Fruit fly (Drosophila melanogaster) whole organism, embryonic: ENCODE data around the gene RAF2.

ENCODE experiments used
- Asciz ChIP-seq: fragments of 200-800 bp; sonication (Bioruptor generic); optimal IDR thresholded peaks from 2 replicates; lab custom pipeline; 2017; ENCODE audit warnings: missing biosample characterization, mild to moderate bottlenecking, missing genetic modification characterization, missing genetic modification reagents
- CG12155 ChIP-seq: fragments of 200-800 bp; sonication (Bioruptor generic); optimal IDR thresholded peaks from 3 replicates; lab custom pipeline; 2016; ENCODE audit warnings: missing biosample characterization, missing genetic modification characterization
- CG12219 ChIP-seq: fragments of 200-800 bp; sonication (Bioruptor generic); optimal IDR thresholded peaks from 3 replicates; lab custom pipeline; 2018; ENCODE audit warnings: missing biosample characterization, mild to moderate bottlenecking, missing genetic modification characterization
- CG12299 ChIP-seq: fragments of 200-800 bp; sonication (Bioruptor generic); optimal IDR thresholded peaks from 2 replicates; lab custom pipeline; 2018; ENCODE audit warnings: missing biosample characterization, mild to moderate bottlenecking, missing genetic modification characterization
- CG12659 ChIP-seq: fragments of 200-800 bp; sonication (Bioruptor generic); optimal IDR thresholded peaks from 3 replicates; lab custom pipeline; 2017; ENCODE audit warnings: mild to moderate bottlenecking, missing biosample characterization, missing genetic modification reagents, missing genetic modification characterization
- CG13624 ChIP-seq: fragments of 200-800 bp; sonication (Bioruptor generic); optimal IDR thresholded peaks from 2 replicates; lab custom pipeline; 2016; ENCODE audit warnings: missing biosample characterization, missing genetic modification characterization
- CG15073 ChIP-seq: fragments of 200-800 bp; sonication (Bioruptor generic); optimal IDR thresholded peaks from 2 replicates; lab custom pipeline; 2016; ENCODE audit warnings: missing biosample characterization, missing genetic modification characterization
- CG1603 ChIP-seq: fragments of 200-800 bp; sonication (Bioruptor generic); optimal IDR thresholded peaks from 2 replicates; lab custom pipeline; 2019; ENCODE audit warnings: missing biosample characterization, mild to moderate bottlenecking, missing genetic modification characterization, moderate library complexity
- CG17328 ChIP-seq: fragments of 200-800 bp; sonication (Bioruptor generic); IDR thresholded peaks from 2 replicates; pipeline ENCODE4 v1.3.6; 2022; ENCODE audit warnings: missing biosample characterization, missing genetic modification characterization
- CG17385 ChIP-seq: fragments of 200-800 bp; sonication (Bioruptor generic); optimal IDR thresholded peaks from 3 replicates; lab custom pipeline; 2018; ENCODE audit warnings: missing biosample characterization, mild to moderate bottlenecking, missing genetic modification characterization
- CG18619 ChIP-seq: fragments of 200-800 bp; sonication (Bioruptor generic); optimal IDR thresholded peaks from 3 replicates; lab custom pipeline; 2017; ENCODE audit warnings: missing biosample characterization, mild to moderate bottlenecking, missing genetic modification characterization
- CG2116 ChIP-seq: fragments of 200-800 bp; sonication (Bioruptor generic); optimal IDR thresholded peaks from 3 replicates; lab custom pipeline; 2018; ENCODE audit warnings: missing biosample characterization, mild to moderate bottlenecking, missing genetic modification characterization
- CG3726 ChIP-seq: fragments of 200-800 bp; sonication (Bioruptor generic); IDR thresholded peaks from 3 replicates; pipeline ENCODE4, ENCODE4 v1.3.6; 2022; ENCODE audit warnings: missing biosample characterization, missing genetic modification characterization
- CG43689 ChIP-seq: fragments of 200-800 bp; sonication (Bioruptor generic); IDR thresholded peaks from 2 replicates; pipeline ENCODE4 v1.3.6; 2022; ENCODE audit warnings: missing biosample characterization, missing genetic modification characterization
- CG4707 ChIP-seq: fragments of 200-800 bp; sonication (Bioruptor generic); optimal IDR thresholded peaks from 2 replicates; lab custom pipeline; 2018; ENCODE audit warnings: missing biosample characterization, mild to moderate bottlenecking, missing genetic modification characterization, moderate library complexity
- CG6254 ChIP-seq: fragments of 200-800 bp; sonication (Bioruptor generic); optimal IDR thresholded peaks from 3 replicates; lab custom pipeline; 2017; ENCODE audit warnings: mild to moderate bottlenecking, missing biosample characterization, missing genetic modification reagents, missing genetic modification characterization
- CG6272 ChIP-seq: fragments of 200-800 bp; sonication (Bioruptor generic); IDR thresholded peaks from 2 replicates; pipeline ENCODE4 v1.3.6; 2022; ENCODE audit warnings: missing biosample characterization, missing genetic modification characterization
- CG6765 ChIP-seq: fragments of 200-800 bp; sonication (Bioruptor generic); optimal IDR thresholded peaks from 3 replicates; lab custom pipeline; 2017; ENCODE audit warnings: missing biosample characterization, mild to moderate bottlenecking, missing genetic modification characterization
- CG7963 ChIP-seq: fragments of 200-800 bp; sonication (Bioruptor generic); IDR thresholded peaks from 3 replicates; pipeline ENCODE4 v1.3.6; 2022; ENCODE audit warnings: missing biosample characterization, missing genetic modification characterization; ENCODE audit not compliant: partially characterized antibody
- CG8924 ChIP-seq: fragments of 200-800 bp; optimal IDR thresholded peaks from 3 replicates; lab custom pipeline; 2019; ENCODE audit warnings: missing biosample characterization, mild to moderate bottlenecking, missing genetic modification characterization, moderate library complexity
- CG9727 ChIP-seq: fragments of 200-800 bp; sonication (Bioruptor generic); optimal IDR thresholded peaks from 3 replicates; lab custom pipeline; 2017; ENCODE audit warnings: missing biosample characterization, mild to moderate bottlenecking, missing genetic modification characterization
- CG9817 ChIP-seq: fragments of 200-800 bp; sonication (Bioruptor generic); optimal IDR thresholded peaks from 2 replicates; lab custom pipeline; 2018; ENCODE audit warnings: missing biosample characterization, mild to moderate bottlenecking, missing genetic modification characterization, moderate library complexity
- Doc3 ChIP-seq: fragments of 200-800 bp; sonication (Bioruptor generic); IDR thresholded peaks from 3 replicates; pipeline ENCODE4 v1.3.6; 2022; ENCODE audit warnings: missing biosample characterization, missing genetic modification characterization; ENCODE audit not compliant: partially characterized antibody
- Gsc ChIP-seq: fragments of 200-800 bp; sonication (Bioruptor generic); IDR thresholded peaks from 2 replicates; pipeline ENCODE4 v1.3.6; 2022; ENCODE audit warnings: missing biosample characterization, missing genetic modification characterization
- Hey ChIP-seq: fragments of 200-800 bp; sonication (Bioruptor generic); optimal IDR thresholded peaks from 3 replicates; lab custom pipeline; 2018; ENCODE audit warnings: missing biosample characterization, mild to moderate bottlenecking, missing genetic modification characterization
- Hr39 ChIP-seq: fragments of >200 bp; optimal IDR thresholded peaks from 2 replicates; lab custom pipeline; 2017
- Hsf ChIP-seq: fragments of 200-800 bp; sonication (Bioruptor generic); optimal IDR thresholded peaks from 3 replicates; lab custom pipeline; 2016; ENCODE audit warnings: missing biosample characterization, missing genetic modification characterization
- Jarid2 ChIP-seq: fragments of 200-800 bp; sonication (Bioruptor generic); optimal IDR thresholded peaks from 3 replicates; lab custom pipeline; 2017; ENCODE audit warnings: mild to moderate bottlenecking, missing biosample characterization, missing genetic modification reagents, missing genetic modification characterization
- MBD-R2 ChIP-seq: fragments of 200-800 bp; sonication (Bioruptor generic); IDR thresholded peaks from 2 replicates; pipeline ENCODE4 v1.3.6; 2022; ENCODE audit warnings: missing biosample characterization, missing genetic modification characterization
- Six4 ChIP-seq: fragments of 200-800 bp; sonication (Bioruptor generic); optimal IDR thresholded peaks from 2 replicates; lab custom pipeline; 2016; ENCODE audit warnings: missing biosample characterization, missing genetic modification characterization
- Usf ChIP-seq: fragments of 200-800 bp; sonication (Bioruptor generic); optimal IDR thresholded peaks from 2 replicates; lab custom pipeline; 2017; ENCODE audit warnings: missing genotype, missing biosample characterization, missing genetic modification characterization
- cad ChIP-seq: fragments of >200 bp; optimal IDR thresholded peaks from 2 replicates; lab custom pipeline; 2017; ENCODE audit warnings: missing biosample characterization, missing genetic modification characterization
- cas ChIP-seq: fragments of 200-800 bp; sonication (Bioruptor generic); IDR thresholded peaks from 2 replicates; pipeline ENCODE4 v1.3.6; 2022; ENCODE audit warnings: missing biosample characterization, missing genetic modification characterization
- chm ChIP-seq: fragments of 200-800 bp; sonication (Bioruptor generic); IDR thresholded peaks from 2 replicates; pipeline ENCODE4 v1.3.6; 2022; ENCODE audit warnings: missing biosample characterization, missing genetic modification characterization
- chn ChIP-seq: fragments of 200-800 bp; sonication (Bioruptor generic); optimal IDR thresholded peaks from 2 replicates; lab custom pipeline; 2016; ENCODE audit warnings: missing biosample characterization, missing genetic modification characterization
- disco-r ChIP-seq: fragments of 200-800 bp; sonication (Bioruptor generic); optimal IDR thresholded peaks from 2 replicates; lab custom pipeline; 2016; ENCODE audit warnings: missing biosample characterization, missing genetic modification characterization
- hb ChIP-seq: fragments of 200-800 bp; sonication (Bioruptor generic); IDR thresholded peaks from 3 replicates; pipeline ENCODE4 v1.3.6; 2022; ENCODE audit warnings: missing biosample characterization, missing genetic modification characterization; ENCODE audit not compliant: partially characterized antibody
- hkb ChIP-seq, 2 experiments: fragments of 200-800 bp in 1 of 2; fragments of >200 bp in 1 of 2; sonication (Bioruptor generic) in 1 of 2; IDR thresholded peaks in 1 of 2; optimal IDR thresholded peaks in 1 of 2; 2 replicates each; pipeline versions ENCODE4 v1.3.6 to Lab custom; 2017 to 2022; ENCODE audit warnings: missing biosample characterization in 1 of 2, missing genetic modification characterization in 1 of 2
- ind ChIP-seq: fragments of 200-800 bp; sonication (Bioruptor generic); optimal IDR thresholded peaks from 3 replicates; lab custom pipeline; 2016; ENCODE audit warnings: missing biosample characterization, missing genetic modification characterization
- jing ChIP-seq: fragments of 200-800 bp; sonication (Bioruptor generic); optimal IDR thresholded peaks from 2 replicates; lab custom pipeline; 2018; ENCODE audit warnings: missing biosample characterization, mild to moderate bottlenecking, missing genetic modification characterization
- oc ChIP-seq: fragments of 200-800 bp; sonication (Bioruptor generic); optimal IDR thresholded peaks from 2 replicates; lab custom pipeline; 2018; ENCODE audit warnings: missing biosample characterization, mild to moderate bottlenecking, missing genetic modification characterization, moderate library complexity
- odd ChIP-seq: fragments of 200-800 bp; sonication (Bioruptor generic); optimal IDR thresholded peaks from 2 replicates; lab custom pipeline; 2017; ENCODE audit warnings: missing biosample characterization, mild to moderate bottlenecking, missing genetic modification characterization
- pfk ChIP-seq: fragments of 200-800 bp; sonication (Bioruptor generic); optimal IDR thresholded peaks from 2 replicates; lab custom pipeline; 2018; ENCODE audit warnings: missing biosample characterization, mild to moderate bottlenecking, missing genetic modification characterization, moderate library complexity
- phol ChIP-seq: fragments of 200-800 bp; sonication (Bioruptor generic); optimal IDR thresholded peaks from 3 replicates; lab custom pipeline; 2018; ENCODE audit warnings: missing biosample characterization, mild to moderate bottlenecking, missing genetic modification characterization, moderate library complexity
- pita ChIP-seq: fragments of 200-800 bp; sonication (Bioruptor generic); optimal IDR thresholded peaks from 2 replicates; lab custom pipeline; 2017; ENCODE audit warnings: missing biosample characterization, mild to moderate bottlenecking, missing genetic modification characterization
- sob ChIP-seq: fragments of 200-800 bp; sonication (Bioruptor generic); IDR thresholded peaks from 2 replicates; pipeline ENCODE4 v1.3.6; 2022; ENCODE audit warnings: missing biosample characterization, missing genetic modification characterization
- ttk ChIP-seq: fragments of 200-800 bp; sonication (Bioruptor generic); IDR thresholded peaks from 2 replicates; pipeline ENCODE4 v2.1.2; 2022; ENCODE audit warnings: missing biosample characterization, missing genetic modification characterization
- vfl ChIP-seq: fragments of 200-800 bp; sonication (Bioruptor generic); optimal IDR thresholded peaks from 2 replicates; lab custom pipeline; 2016; ENCODE audit warnings: missing biosample characterization, missing genetic modification characterization
- wek ChIP-seq: fragments of 200-800 bp; sonication (Bioruptor generic); optimal IDR thresholded peaks from 3 replicates; lab custom pipeline; 2018; ENCODE audit warnings: missing biosample characterization, mild to moderate bottlenecking, missing genetic modification characterization, moderate library complexity
- zen ChIP-seq: fragments of 200-800 bp; sonication (Bioruptor generic); optimal IDR thresholded peaks from 3 replicates; lab custom pipeline; 2018; ENCODE audit warnings: missing biosample characterization, mild to moderate bottlenecking, missing genetic modification characterization, moderate library complexity

Gene RAF2

DNA sequence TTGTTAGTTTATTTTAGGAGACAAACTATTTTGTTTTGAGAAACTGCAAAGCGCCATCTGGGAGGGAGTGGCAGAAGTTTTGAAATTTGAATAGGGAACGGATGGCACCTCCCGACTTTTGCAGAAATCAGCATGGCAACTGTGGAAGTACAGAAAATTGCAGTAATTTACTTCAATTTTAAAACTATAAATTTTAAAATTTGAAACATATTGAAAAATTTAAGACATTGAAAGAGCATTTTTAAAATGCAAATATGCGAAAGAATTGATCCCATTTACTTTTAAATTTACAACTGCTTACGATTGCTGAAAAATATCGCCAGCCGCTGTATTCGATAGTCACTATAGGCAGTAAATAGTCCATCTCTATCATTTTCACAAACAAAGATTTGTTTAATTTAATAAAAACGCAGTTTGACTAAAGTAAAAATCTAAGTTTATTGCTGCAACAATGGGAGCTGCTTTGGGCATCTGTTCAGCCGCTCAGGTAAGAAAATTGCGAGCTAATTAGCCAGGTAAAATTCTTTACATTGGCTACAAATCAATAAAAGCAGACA, 26.3 kb downstream of the RAF2 start, which contains the start of gene Serinc (continued):
- TF ChIP-seq hkb (optimal IDR thresholded peaks at IDR 0.05; lab: Kevin White, UChicago) (no peak), hkb (GFP tag; IDR thresholded peaks at IDR 0.05; lab: Robert Waterston, UW) (no peak; the same call in 1 of the 2 replicates), disco-r (GFP tag; lab: Kevin White, UChicago) (no peak), CG6272 (GFP tag; lab: Robert Waterston, UW) (peak; percentile 47; the same call in 1 of the 2 replicates), CG6254 (GFP tag; lab: Kevin White, UChicago) (no peak), hb (peak; percentile 98), phol (tag; lab: Kevin White, UChicago) (peak; percentile 75), CG17385 (GFP tag; lab: Kevin White, UChicago) (peak; percentile 38), CG12155 (GFP tag; lab: Kevin White, UChicago) (peak; percentile 30), Doc3 (GFP tag; lab: Robert Waterston, UW) (peak; percentile 98), CG9727 (GFP tag; lab: Kevin White, UChicago) (peak; percentile 68), ttk (no peak), CG17328 (no peak), pita (GFP tag; lab: Kevin White, UChicago) (peak; percentile 49), Hr39 (no peak), CG4707 (no peak), CG8924 (tag; lab: Kevin White, UChicago) (peak; percentile 83), chn (peak; percentile 58), CG9817 (peak; percentile 21), CG3726 (GFP tag; lab: Robert Waterston, UW) (no peak), ind (GFP tag; lab: Kevin White, UChicago) (peak; percentile 59), oc (tag; lab: Kevin White, UChicago) (no peak), pfk (GFP tag; lab: Kevin White, UChicago) (no peak), CG13624 (GFP tag; lab: Kevin White, UChicago) (peak; percentile 68), jing (GFP tag; lab: Kevin White, UChicago) (no peak), Hey (no peak), Asciz (GFP tag; lab: Kevin White, UChicago) (no peak), CG1603 (tag; lab: Kevin White, UChicago) (peak; percentile 44), vfl (peak; percentile 59), CG2116 (peak; percentile 84), chm (GFP tag; lab: Robert Waterston, UW) (no peak), CG12299 (tag; lab: Kevin White, UChicago) (peak; percentile 36), CG18619 (GFP tag; lab: Kevin White, UChicago) (peak; percentile 48), Gsc (GFP tag; lab: Robert Waterston, UW) (no peak), CG15073 (GFP tag; lab: Kevin White, UChicago) (no peak), cas (GFP tag; lab: Robert Waterston, UW) (no peak), CG6765 (GFP tag; lab: Kevin White, UChicago) (no peak), CG7963 (GFP tag; lab: Robert Waterston, UW) (peak; percentile 95), CG43689 (GFP tag; lab: Robert Waterston, UW) (no peak), wek (GFP tag; lab: Kevin White, UChicago) (peak; percentile 6), MBD-R2 (GFP tag; lab: Robert Waterston, UW) (peak; percentile 78), Hsf (peak; percentile 69), zen (tag; lab: Kevin White, UChicago) (peak; percentile 76), odd (GFP tag; lab: Kevin White, UChicago) (no peak), Jarid2 (no peak), cad (no peak), CG12659 (GFP tag; lab: Kevin White, UChicago) (peak; percentile 84), Six4 (peak; percentile 7), CG12219 (GFP tag; lab: Kevin White, UChicago) (no peak), Usf (no peak), sob (GFP tag; lab: Robert Waterston, UW) (peak; percentile 72)
